Worm (Caenorhabditis elegans) whole organism, L4 larva: ENCODE data around the gene C49A9.5.

Experiments
- F26F4.8 ChIP-seq: fragments of 200-800 bp; sonication (Bioruptor generic); conservative IDR thresholded peaks from 2 replicates; pipeline ENCODE4 v1.3.6; 2022; ENCODE audit warnings: missing genetic modification characterization, missing compliant biosample characterization
- F37D6.2 ChIP-seq: sonication (generic microtip); optimal IDR thresholded peaks from 2 replicates; lab custom pipeline; 2016; ENCODE audit warnings: mild to moderate bottlenecking, missing genetic modification characterization, missing compliant biosample characterization
- F49E8.2 ChIP-seq: sonication (generic microtip); optimal IDR thresholded peaks from 2 replicates; lab custom pipeline; 2016; ENCODE audit warnings: missing compliant biosample characterization, mild to moderate bottlenecking, missing genetic modification characterization, borderline replicate concordance
- Y75B8A.6 ChIP-seq: fragments of 200-800 bp; sonication (Bioruptor generic); IDR thresholded peaks from 2 replicates; pipeline ENCODE4 v1.3.6; 2022; ENCODE audit warnings: missing genetic modification reagents, missing genetic modification characterization, missing compliant biosample characterization
- ZK546.5 ChIP-seq, 2 experiments: sonication (generic microtip); optimal IDR thresholded peaks; 2 replicates each; lab custom pipeline; 2017; ENCODE audit warnings: missing biosample characterization in 2 of 2, missing genetic modification characterization in 2 of 2
- aha-1 ChIP-seq: fragments of 150-350 bp; peaks from one replicate; lab custom pipeline; 2014; ENCODE audit warnings: missing biosample characterization, missing genetic modification characterization
- aly-2 ChIP-seq: sonication (generic microtip); optimal IDR thresholded peaks from 2 replicates; lab custom pipeline; 2018; ENCODE audit warnings: missing biosample characterization, missing genetic modification characterization
- ceh-20 ChIP-seq: fragments of 200-800 bp; sonication (Bioruptor generic); IDR thresholded peaks from 2 replicates; pipeline ENCODE4 v1.3.6; 2022; ENCODE audit warnings: missing genetic modification reagents, missing genetic modification characterization, missing compliant biosample characterization
- ceh-28 ChIP-seq: fragments of 150-350 bp; optimal IDR thresholded peaks from 2 replicates; lab custom pipeline; 2014; ENCODE audit warnings: missing biosample characterization, missing genetic modification reagents, missing genetic modification characterization
- ceh-62 ChIP-seq: sonication (generic microtip); optimal IDR thresholded peaks from 2 replicates; lab custom pipeline; 2017; ENCODE audit warnings: missing biosample characterization, missing genetic modification characterization
- ces-1 ChIP-seq: fragments of 150-350 bp; sonication (generic microtip); optimal IDR thresholded peaks from 4 replicates; lab custom pipeline; 2014; ENCODE audit warnings: missing biosample characterization, missing genetic modification reagents, missing genetic modification characterization
- ctbp-1 ChIP-seq: fragments of 200-800 bp; sonication (Bioruptor generic); IDR thresholded peaks from 2 replicates; pipeline ENCODE4 v1.3.6; 2022; ENCODE audit warnings: missing genetic modification reagents, missing genetic modification characterization, missing compliant biosample characterization
- daf-16 ChIP-seq, 3 experiments: sonication (generic microtip); optimal IDR thresholded peaks; 2 replicates each; lab custom pipeline; 2016 to 2017; ENCODE audit warnings: missing genetic modification characterization in 3 of 3, missing genetic modification reagents in 3 of 3, mild to moderate bottlenecking in 2 of 3, missing compliant biosample characterization in 2 of 3, missing biosample characterization in 1 of 3, moderate library complexity in 1 of 3
- daf-19 ChIP-seq: fragments of 200-800 bp; sonication (Bioruptor generic); conservative IDR thresholded peaks from 2 replicates; pipeline ENCODE4 v1.3.6; 2022; ENCODE audit warnings: missing genetic modification characterization, missing compliant biosample characterization
- dmd-6 ChIP-seq: fragments of 200-800 bp; sonication (Bioruptor generic); IDR thresholded peaks from 2 replicates; pipeline ENCODE4 v1.3.6; 2022; ENCODE audit warnings: missing genetic modification reagents, missing genetic modification characterization, missing compliant biosample characterization
- dmd-8 ChIP-seq: fragments of 200-800 bp; sonication (Bioruptor generic); IDR thresholded peaks from 2 replicates; pipeline ENCODE4 v1.3.6; 2022; ENCODE audit warnings: missing genetic modification characterization, missing compliant biosample characterization
- dmd-9 ChIP-seq: fragments of 200-800 bp; sonication (Bioruptor generic); IDR thresholded peaks from 2 replicates; pipeline ENCODE4 v1.3.6; 2022; ENCODE audit warnings: missing genetic modification reagents, missing genetic modification characterization, missing compliant biosample characterization
- dve-1 ChIP-seq: sonication (generic microtip); optimal IDR thresholded peaks from 2 replicates; lab custom pipeline; 2017; ENCODE audit warnings: antibody characterized with exemption, mild to moderate bottlenecking, missing genetic modification characterization, missing compliant biosample characterization; ENCODE audit not compliant: insufficient read depth
- egl-27 ChIP-seq: sonication (generic microtip); optimal IDR thresholded peaks from 3 replicates; lab custom pipeline; 2017; ENCODE audit warnings: missing biosample characterization, missing genetic modification reagents, missing genetic modification characterization
- jun-1 ChIP-seq: fragments of 150-350 bp; optimal IDR thresholded peaks from 2 replicates; lab custom pipeline; 2014; ENCODE audit warnings: missing biosample characterization, missing genetic modification reagents, missing genetic modification characterization
- lin-15B ChIP-seq: fragments of 150-350 bp; sonication (generic microtip); optimal IDR thresholded peaks from 3 replicates; lab custom pipeline; 2014; ENCODE audit warnings: missing biosample characterization, missing genetic modification characterization
- lin-38 ChIP-seq: fragments of 200-800 bp; sonication (Bioruptor generic); IDR thresholded peaks from 2 replicates; pipeline ENCODE4 v1.3.6; 2022; ENCODE audit warnings: missing genetic modification reagents, missing genetic modification characterization, missing compliant biosample characterization
- lir-3 ChIP-seq: sonication (generic microtip); optimal IDR thresholded peaks from 2 replicates; lab custom pipeline; 2016; ENCODE audit warnings: mild to moderate bottlenecking, missing genetic modification characterization, missing compliant biosample characterization
- mxl-2 ChIP-seq: fragments of 200-800 bp; sonication (Bioruptor generic); conservative IDR thresholded peaks from 2 replicates; pipeline ENCODE4 v1.3.6; 2022; ENCODE audit warnings: missing genetic modification reagents, missing genetic modification characterization, missing compliant biosample characterization
- nhr-111 ChIP-seq: fragments of 200-800 bp; sonication (Bioruptor generic); optimal IDR thresholded peaks from 2 replicates; lab custom pipeline; 2018; ENCODE audit warnings: mild to moderate bottlenecking, missing genetic modification characterization, missing compliant biosample characterization
- nhr-237 ChIP-seq: sonication (generic microtip); optimal IDR thresholded peaks from 2 replicates; lab custom pipeline; 2017; ENCODE audit warnings: missing biosample characterization, missing genetic modification characterization
- nhr-25 ChIP-seq: sonication (generic microtip); optimal IDR thresholded peaks from 2 replicates; lab custom pipeline; 2017; ENCODE audit warnings: missing genetic modification characterization, mild to moderate bottlenecking, missing compliant biosample characterization, antibody characterized with exemption, moderate library complexity, borderline replicate concordance; ENCODE audit not compliant: insufficient read depth
- nhr-28 ChIP-seq: fragments of 150-350 bp; optimal IDR thresholded peaks from 2 replicates; lab custom pipeline; 2014; ENCODE audit warnings: missing biosample characterization, missing genetic modification characterization
- nhr-41 ChIP-seq: fragments of 200-800 bp; sonication (Bioruptor generic); IDR thresholded peaks from 2 replicates; pipeline ENCODE4 v1.3.6; 2022; ENCODE audit warnings: missing genetic modification reagents, missing genetic modification characterization, missing compliant biosample characterization
- nhr-48 ChIP-seq: sonication (generic microtip); optimal IDR thresholded peaks from 2 replicates; lab custom pipeline; 2016; ENCODE audit warnings: mild to moderate bottlenecking, missing genetic modification characterization, missing compliant biosample characterization
- nhr-6 ChIP-seq: fragments of 150-350 bp; optimal IDR thresholded peaks from 2 replicates; lab custom pipeline; 2014; ENCODE audit warnings: missing biosample characterization, missing genetic modification characterization
- pqm-1 ChIP-seq: sonication (generic microtip); optimal IDR thresholded peaks from 2 replicates; lab custom pipeline; 2017; ENCODE audit warnings: missing biosample characterization, missing genetic modification characterization
- rbr-2 ChIP-seq: sonication (generic microtip); optimal IDR thresholded peaks from 2 replicates; lab custom pipeline; 2016; ENCODE audit warnings: missing genotype, missing genetic modification characterization, missing compliant biosample characterization
- saeg-2 ChIP-seq: fragments of 200-800 bp; sonication (Bioruptor generic); IDR thresholded peaks from 2 replicates; pipeline ENCODE4 v1.3.6; 2022; ENCODE audit warnings: missing genetic modification reagents, missing genetic modification characterization, missing compliant biosample characterization
- set-16 ChIP-seq: fragments of 200-800 bp; sonication (Bioruptor generic); IDR thresholded peaks from 2 replicates; pipeline ENCODE4 v1.3.6; 2022; ENCODE audit warnings: missing genetic modification reagents, missing genetic modification characterization, missing compliant biosample characterization
- spr-1 ChIP-seq: sonication (generic microtip); optimal IDR thresholded peaks from 2 replicates; lab custom pipeline; 2016; ENCODE audit warnings: mild to moderate bottlenecking, missing genetic modification characterization, missing compliant biosample characterization
- unc-130 ChIP-seq: sonication (generic microtip); optimal IDR thresholded peaks from 2 replicates; lab custom pipeline; 2016; ENCODE audit warnings: missing genetic modification reagents, missing genetic modification characterization, missing compliant biosample characterization
- vab-7 ChIP-seq: fragments of 200-800 bp; sonication (Bioruptor generic); IDR thresholded peaks from 2 replicates; pipeline ENCODE4 v1.3.6; 2022; ENCODE audit warnings: missing genetic modification reagents, missing genetic modification characterization, missing compliant biosample characterization
- zfp-2 ChIP-seq: sonication (generic microtip); optimal IDR thresholded peaks from 2 replicates; lab custom pipeline; 2016; ENCODE audit warnings: mild to moderate bottlenecking, missing genetic modification characterization, missing compliant biosample characterization
- ztf-11 ChIP-seq: fragments of 150-350 bp; optimal IDR thresholded peaks from 2 replicates; lab custom pipeline; 2014; ENCODE audit warnings: missing biosample characterization, missing genetic modification characterization

Gene C49A9.5

DNA sequence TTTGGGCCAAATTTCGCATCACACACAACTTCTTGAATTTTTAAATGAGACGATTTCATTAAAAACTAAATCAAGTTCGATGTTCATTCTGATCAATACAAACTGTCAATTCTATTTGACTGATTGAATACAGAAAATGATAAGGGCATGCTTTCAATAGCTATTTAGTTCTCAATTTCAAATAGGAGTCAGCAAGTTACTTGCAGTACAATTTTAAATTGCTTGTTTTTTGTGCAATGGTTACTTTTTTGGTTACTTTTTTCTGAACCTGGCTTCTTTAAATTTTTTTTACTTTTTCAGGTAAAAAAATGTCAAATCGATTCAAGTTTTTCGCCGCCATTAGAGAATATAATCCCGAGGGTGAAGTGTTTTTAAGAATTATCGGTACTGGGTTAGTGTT, 11.7 kb downstream of the C49A9.5 start, which contains the start of gene C49A9.2 (continued):
- no peak for TF ChIP-seq jun-1
- no peak for TF ChIP-seq daf-16 (GFP tag; optimal IDR thresholded peaks at IDR 0.05; lab: Kevin White, UChicago)
- peak; percentile 36 for TF ChIP-seq daf-16 (tag; optimal IDR thresholded peaks at IDR 0.05; lab: Kevin White, UChicago)
- no peak for TF ChIP-seq nhr-6 (tag; lab: Kevin White, UChicago)

DNA sequence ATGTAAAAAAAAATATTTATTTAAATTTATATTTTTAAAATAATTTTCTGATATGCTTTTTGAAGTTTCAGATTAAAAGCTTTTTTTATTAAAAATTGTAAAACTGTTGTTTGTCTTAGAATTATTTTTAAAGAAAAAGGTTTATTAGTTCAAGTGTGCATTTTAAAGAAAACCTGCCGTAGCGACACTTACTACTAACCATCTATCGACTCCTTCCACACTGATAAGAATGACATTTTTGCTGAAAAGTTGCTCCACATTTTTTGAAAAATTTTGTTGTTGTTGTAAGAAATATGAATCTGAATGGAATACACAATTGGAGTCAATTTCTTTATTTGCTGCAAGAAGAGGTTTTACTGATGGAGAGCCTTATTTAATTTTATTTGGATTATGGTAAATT, 14.5 kb downstream of the C49A9.5 start, which contains the start of gene C49A9.1:
TSS of gene C49A9.1 (plus strand) at position 217 of the 400 bp plus-strand sequence.
- no peak for TF ChIP-seq nhr-48 (tag; lab: Kevin White, UChicago)
- no peak for TF ChIP-seq unc-130 (GFP tag; lab: Kevin White, UChicago)
- TF ChIP-seq F26F4.8 (GFP tag; lab: Robert Waterston, UW), result no peak
- TF ChIP-seq pqm-1 (tag; lab: Kevin White, UChicago), result peak; percentile 70
- peak; percentile 32 for TF ChIP-seq aha-1 (tag; lab: Kevin White, UChicago)
- no peak for TF ChIP-seq ces-1 (GFP tag; lab: Kevin White, UChicago)
- TF ChIP-seq daf-16 (GFP tag; optimal IDR thresholded peaks at IDR 0.05; lab: Kevin White, UChicago), result no peak
- peak; percentile 46 for TF ChIP-seq daf-16 (tag; optimal IDR thresholded peaks at IDR 0.05; lab: Kevin White, UChicago)
- no peak for TF ChIP-seq mxl-2 (GFP tag; lab: Robert Waterston, UW)
- no peak for TF ChIP-seq nhr-6 (tag; lab: Kevin White, UChicago)
- no peak for TF ChIP-seq ZK546.5 (tag; optimal IDR thresholded peaks at IDR 0.05; lab: Kevin White, UChicago)
- peak; percentile 15 for TF ChIP-seq dve-1 (tag; lab: Kevin White, UChicago)
- peak; percentile 3 for TF ChIP-seq nhr-28 (tag; lab: Kevin White, UChicago)
- TF ChIP-seq ceh-20, result no peak
- no peak for TF ChIP-seq nhr-237 (tag; lab: Kevin White, UChicago)
- no peak for TF ChIP-seq ceh-62 (tag; lab: Kevin White, UChicago)

DNA sequence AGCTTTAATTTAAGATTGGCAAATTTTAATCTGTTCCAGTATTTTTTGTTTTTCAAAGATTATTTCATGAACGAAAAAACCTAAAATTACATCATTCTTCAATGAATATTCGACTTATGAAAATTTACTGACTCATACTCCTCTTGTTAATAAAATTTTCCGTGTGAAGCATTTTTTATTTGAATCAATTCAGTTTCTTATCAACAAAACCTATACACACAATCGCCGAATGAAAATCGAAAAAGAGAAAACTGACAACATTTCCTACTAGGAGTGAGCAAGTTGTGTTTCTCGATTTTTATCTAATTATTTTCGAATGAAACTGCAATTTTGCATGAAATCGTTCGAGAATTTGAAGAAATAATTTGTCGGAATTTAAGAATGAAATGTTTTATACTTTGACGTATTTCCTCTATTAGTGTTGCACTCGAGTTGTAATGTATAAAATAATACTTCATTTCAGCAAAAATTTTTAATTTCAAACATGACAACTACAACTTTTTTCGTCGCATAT, 17.1 kb downstream of the C49A9.5 start, which contains the start of gene F58F9.4:
TSS of gene F58F9.4 (plus strand) at position 464 of the 514 bp plus-strand sequence.
- TF ChIP-seq dmd-6 (GFP tag; lab: Robert Waterston, UW) (peak; percentile 37; the same call in 1 of the 2 replicates), nhr-28 (tag; lab: Kevin White, UChicago) (peak; percentile 28), daf-19 (GFP tag; lab: Robert Waterston, UW) (no peak), daf-16 (GFP tag; optimal IDR thresholded peaks at IDR 0.05; lab: Kevin White, UChicago) (no peak), daf-16 (tag; optimal IDR thresholded peaks at IDR 0.05; lab: Kevin White, UChicago) (peak; percentile 31), aly-2 (no peak), zfp-2 (tag; lab: Kevin White, UChicago) (no peak), mxl-2 (GFP tag; lab: Robert Waterston, UW) (no peak), lin-38 (GFP tag; lab: Robert Waterston, UW) (no peak), pqm-1 (tag; lab: Kevin White, UChicago) (peak; percentile 41)

DNA sequence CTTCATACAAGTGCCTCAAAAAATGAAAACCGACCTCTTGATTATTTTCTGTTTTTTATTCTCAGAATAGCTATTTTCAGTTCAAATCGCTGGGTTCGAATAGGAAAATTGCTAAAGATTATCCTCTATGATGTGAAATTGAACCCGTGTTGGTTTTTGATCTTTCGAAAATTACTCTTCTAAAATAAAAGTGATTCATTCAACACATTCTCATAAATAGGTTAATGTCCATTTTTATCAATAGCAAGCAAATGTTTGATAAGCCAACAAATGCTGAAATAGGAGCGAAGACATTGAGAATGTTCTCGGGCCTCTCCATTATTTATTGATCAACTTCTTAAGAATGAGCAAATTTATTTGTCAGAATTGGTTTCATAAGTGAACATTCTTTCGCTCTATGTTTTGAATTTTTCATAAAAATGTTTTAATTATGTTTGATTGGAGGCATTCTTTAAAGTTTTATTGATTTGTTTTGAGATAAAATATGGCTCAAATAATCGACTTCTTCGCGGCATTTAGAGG, 19.4 kb downstream of the C49A9.5 start, which contains the start of gene F58F9.3:
TSS of gene F58F9.3 (plus strand) at position 472 of the 522 bp plus-strand sequence.
- TF ChIP-seq nhr-41 (GFP tag; lab: Robert Waterston, UW) (no peak), rbr-2 (tag; lab: Kevin White, UChicago) (no peak), nhr-25 (tag; lab: Kevin White, UChicago) (no peak), Y75B8A.6 (GFP tag; lab: Robert Waterston, UW) (no peak), dmd-8 (GFP tag; lab: Robert Waterston, UW) (no peak), dve-1 (tag; lab: Kevin White, UChicago) (peak; percentile 30), nhr-48 (tag; lab: Kevin White, UChicago) (no peak), spr-1 (tag; lab: Kevin White, UChicago) (no peak), ZK546.5 (tag; optimal IDR thresholded peaks at IDR 0.05; lab: Kevin White, UChicago) (no peak), daf-19 (GFP tag; lab: Robert Waterston, UW) (no peak), dmd-9 (GFP tag; lab: Robert Waterston, UW) (no peak), egl-27 (no peak), nhr-111 (GFP tag; lab: Kevin White, UChicago) (no peak), daf-16 (GFP tag; optimal IDR thresholded peaks at IDR 0.05; lab: Kevin White, UChicago) (no peak), daf-16 (tag; optimal IDR thresholded peaks at IDR 0.05; lab: Kevin White, UChicago) (peak; percentile 79), F37D6.2 (tag; lab: Kevin White, UChicago) (no peak), lin-15B (tag; lab: Kevin White, UChicago) (no peak), dmd-6 (GFP tag; lab: Robert Waterston, UW) (peak; percentile 25; the same call in 1 of the 2 replicates), set-16 (GFP tag; lab: Robert Waterston, UW) (no peak), vab-7 (GFP tag; lab: Robert Waterston, UW) (no peak), nhr-28 (tag; lab: Kevin White, UChicago) (peak; percentile 48), aha-1 (tag; lab: Kevin White, UChicago) (peak; percentile 73), saeg-2 (GFP tag; lab: Robert Waterston, UW) (no peak), pqm-1 (tag; lab: Kevin White, UChicago) (peak; percentile 52), lir-3 (tag; lab: Kevin White, UChicago) (no peak), ctbp-1 (no peak), ceh-28 (tag; lab: Kevin White, UChicago) (no peak), ztf-11 (tag; lab: Kevin White, UChicago) (no peak), F49E8.2 (tag; lab: Kevin White, UChicago) (no peak)
